Fruit fly (Drosophila melanogaster) whole organism, embryonic: ENCODE measurements around the gene neur.

ENCODE experiments used
- BtbVII ChIP-seq: fragments of 200-800 bp; sonication (Bioruptor generic); optimal IDR thresholded peaks from 3 replicates; lab custom pipeline; 2017; ENCODE audit warnings: missing biosample characterization, mild to moderate bottlenecking, missing genetic modification characterization
- CG10209 ChIP-seq: fragments of 200-800 bp; sonication (Bioruptor generic); optimal IDR thresholded peaks from 3 replicates; lab custom pipeline; 2017; ENCODE audit warnings: missing biosample characterization, mild to moderate bottlenecking, missing genetic modification characterization, missing genetic modification reagents
- CG10366 ChIP-seq: fragments of 200-800 bp; sonication (Bioruptor generic); IDR thresholded peaks from 2 replicates; pipeline ENCODE4 v1.3.6; 2022; ENCODE audit warnings: missing biosample characterization, missing genetic modification characterization
- CG10979 ChIP-seq: fragments of 200-800 bp; sonication (Bioruptor generic); optimal IDR thresholded peaks from 2 replicates; lab custom pipeline; 2018; ENCODE audit warnings: missing biosample characterization, mild to moderate bottlenecking, missing genetic modification characterization, moderate library complexity
- CG12219 ChIP-seq: fragments of 200-800 bp; sonication (Bioruptor generic); optimal IDR thresholded peaks from 3 replicates; lab custom pipeline; 2018; ENCODE audit warnings: missing biosample characterization, mild to moderate bottlenecking, missing genetic modification characterization
- CG13123 ChIP-seq: fragments of 200-800 bp; sonication (Bioruptor generic); optimal IDR thresholded peaks from 2 replicates; lab custom pipeline; 2016; ENCODE audit warnings: missing biosample characterization, missing genetic modification characterization
- CG13424 ChIP-seq: fragments of 200-800 bp; sonication (Bioruptor generic); optimal IDR thresholded peaks from 2 replicates; lab custom pipeline; 2019; ENCODE audit warnings: missing biosample characterization, mild to moderate bottlenecking, missing genetic modification characterization, moderate library complexity
- CG13775 ChIP-seq: fragments of 200-800 bp; sonication (Bioruptor generic); optimal IDR thresholded peaks from 3 replicates; lab custom pipeline; 2017; ENCODE audit warnings: missing biosample characterization, mild to moderate bottlenecking, missing genetic modification characterization
- CG14710 ChIP-seq: fragments of 200-800 bp; sonication (Bioruptor generic); optimal IDR thresholded peaks from 3 replicates; lab custom pipeline; 2019; ENCODE audit warnings: missing biosample characterization, mild to moderate bottlenecking, missing genetic modification characterization, moderate library complexity
- CG15696 ChIP-seq: fragments of 200-800 bp; sonication (Bioruptor generic); optimal IDR thresholded peaks from 2 replicates; lab custom pipeline; 2019; ENCODE audit warnings: missing biosample characterization, mild to moderate bottlenecking, missing genetic modification characterization, moderate library complexity
- CG16779 ChIP-seq: fragments of 200-800 bp; sonication (Bioruptor generic); IDR thresholded peaks from 2 replicates; pipeline ENCODE4 v1.3.6; 2022; ENCODE audit warnings: missing biosample characterization, missing genetic modification characterization
- CG17359 ChIP-seq: fragments of 200-800 bp; sonication (Bioruptor generic); optimal IDR thresholded peaks from 3 replicates; lab custom pipeline; 2018; ENCODE audit warnings: missing biosample characterization, mild to moderate bottlenecking, missing genetic modification characterization, moderate library complexity
- CG1792 ChIP-seq: fragments of 200-800 bp; sonication (Bioruptor generic); optimal IDR thresholded peaks from 2 replicates; lab custom pipeline; 2016; ENCODE audit warnings: missing biosample characterization, missing genetic modification characterization
- CG18599 ChIP-seq: fragments of 200-800 bp; sonication (Bioruptor generic); optimal IDR thresholded peaks from 3 replicates; lab custom pipeline; 2017; ENCODE audit warnings: missing biosample characterization, missing genetic modification characterization, mild to moderate bottlenecking, moderate library complexity, missing genetic modification reagents
- CG31388 ChIP-seq: fragments of 200-800 bp; sonication (Bioruptor generic); optimal IDR thresholded peaks from 2 replicates; lab custom pipeline; 2016; ENCODE audit warnings: missing biosample characterization, missing genetic modification characterization
- CG31441 ChIP-seq: fragments of 200-800 bp; sonication (Bioruptor generic); IDR thresholded peaks from 2 replicates; pipeline ENCODE4 v1.3.6; 2022; ENCODE audit warnings: missing biosample characterization, missing genetic modification characterization
- CG33557 ChIP-seq: fragments of 200-800 bp; sonication (Bioruptor generic); optimal IDR thresholded peaks from 2 replicates; lab custom pipeline; 2019; ENCODE audit warnings: missing biosample characterization, mild to moderate bottlenecking, missing genetic modification characterization, moderate library complexity
- CG3838 ChIP-seq: fragments of 200-800 bp; sonication (Bioruptor generic); optimal IDR thresholded peaks from 3 replicates; lab custom pipeline; 2016; ENCODE audit warnings: missing biosample characterization, missing genetic modification characterization
- CG4404 ChIP-seq: fragments of 200-800 bp; sonication (Bioruptor generic); IDR thresholded peaks from 2 replicates; pipeline ENCODE4 v1.3.6; 2022; ENCODE audit warnings: missing biosample characterization, missing genetic modification characterization
- CG4820 ChIP-seq: fragments of 200-800 bp; sonication (Bioruptor generic); optimal IDR thresholded peaks from 3 replicates; lab custom pipeline; 2016; ENCODE audit warnings: missing biosample characterization, missing genetic modification characterization
- CG5245 ChIP-seq: fragments of 200-800 bp; sonication (Bioruptor generic); optimal IDR thresholded peaks from 3 replicates; lab custom pipeline; 2016; ENCODE audit warnings: missing biosample characterization, missing genetic modification characterization
- CG7372 ChIP-seq: fragments of 200-800 bp; sonication (Bioruptor generic); IDR thresholded peaks from 2 replicates; pipeline ENCODE4 v1.3.6; 2022; ENCODE audit warnings: missing biosample characterization, missing genetic modification characterization
- CG8388 ChIP-seq: fragments of 200-800 bp; sonication (Bioruptor generic); optimal IDR thresholded peaks from 2 replicates; lab custom pipeline; 2019; ENCODE audit warnings: missing biosample characterization, mild to moderate bottlenecking, missing genetic modification characterization, moderate library complexity
- CG9215 ChIP-seq: fragments of 200-800 bp; sonication (Bioruptor generic); IDR thresholded peaks from 2 replicates; pipeline ENCODE4 v1.3.6; 2022; ENCODE audit warnings: missing biosample characterization, missing genetic modification characterization
- CTCF ChIP-seq: fragments of 200-800 bp; sonication (Bioruptor generic); optimal IDR thresholded peaks from 2 replicates; lab custom pipeline; 2017; ENCODE audit warnings: missing biosample characterization, mild to moderate bottlenecking, missing genetic modification characterization, moderate library complexity
- Ets97D ChIP-seq: fragments of 200-800 bp; sonication (Bioruptor generic); optimal IDR thresholded peaks from 3 replicates; lab custom pipeline; 2016; ENCODE audit warnings: missing biosample characterization, missing genetic modification characterization
- Fer1 ChIP-seq: fragments of 200-800 bp; sonication (Bioruptor generic); optimal IDR thresholded peaks from 2 replicates; lab custom pipeline; 2017; ENCODE audit warnings: missing biosample characterization, mild to moderate bottlenecking, missing genetic modification characterization
- H15 ChIP-seq: fragments of 200-800 bp; sonication (Bioruptor generic); IDR thresholded peaks from 3 replicates; pipeline ENCODE4 v1.3.6; 2022; ENCODE audit warnings: missing biosample characterization, missing genetic modification characterization
- Hr51 ChIP-seq, 2 experiments: fragments of 200-800 bp; sonication (Bioruptor generic); optimal IDR thresholded peaks; 2 replicates in 1 of 2; 3 replicates in 1 of 2; lab custom pipeline; 2016 to 2018; ENCODE audit warnings: missing biosample characterization in 2 of 2, missing genetic modification characterization in 2 of 2, mild to moderate bottlenecking in 1 of 2, moderate library complexity in 1 of 2
- Meics ChIP-seq: fragments of 200-800 bp; sonication (Bioruptor generic); optimal IDR thresholded peaks from 2 replicates; lab custom pipeline; 2017; ENCODE audit warnings: missing biosample characterization, mild to moderate bottlenecking, missing genetic modification characterization
- TFAM ChIP-seq: fragments of 200-800 bp; sonication (Bioruptor generic); optimal IDR thresholded peaks from 2 replicates; lab custom pipeline; 2017; ENCODE audit warnings: missing biosample characterization, missing genetic modification characterization, inconsistent platforms
- Xbp1 ChIP-seq: fragments of 200-800 bp; sonication (Bioruptor generic); optimal IDR thresholded peaks from 3 replicates; lab custom pipeline; 2016; ENCODE audit warnings: missing biosample characterization, mild to moderate bottlenecking, missing genetic modification characterization
- cato ChIP-seq: fragments of 200-800 bp; sonication (Bioruptor generic); optimal IDR thresholded peaks from 2 replicates; lab custom pipeline; 2016; ENCODE audit warnings: missing biosample characterization, missing genetic modification characterization, borderline replicate concordance
- cg ChIP-seq: fragments of 200-800 bp; sonication (Bioruptor generic); optimal IDR thresholded peaks from 3 replicates; lab custom pipeline; 2019; ENCODE audit warnings: missing biosample characterization, mild to moderate bottlenecking, missing genetic modification characterization, moderate library complexity
- dmrt11E ChIP-seq: fragments of 200-800 bp; sonication (Bioruptor generic); optimal IDR thresholded peaks from 3 replicates; lab custom pipeline; 2018; ENCODE audit warnings: missing biosample characterization, mild to moderate bottlenecking, missing genetic modification characterization, moderate library complexity
- exex ChIP-seq: fragments of 200-800 bp; sonication (Bioruptor generic); optimal IDR thresholded peaks from 4 replicates; lab custom pipeline; 2018; ENCODE audit warnings: missing biosample characterization, mild to moderate bottlenecking, missing genetic modification characterization, moderate library complexity
- fd3F ChIP-seq: fragments of 200-800 bp; sonication (Bioruptor generic); optimal IDR thresholded peaks from 2 replicates; lab custom pipeline; 2018; ENCODE audit warnings: missing biosample characterization, mild to moderate bottlenecking, missing genetic modification characterization, moderate library complexity
- ind ChIP-seq: fragments of 200-800 bp; sonication (Bioruptor generic); optimal IDR thresholded peaks from 3 replicates; lab custom pipeline; 2016; ENCODE audit warnings: missing biosample characterization, missing genetic modification characterization
- lola ChIP-seq, 3 experiments: fragments of >200 bp in 2 of 3; fragments of 200-800 bp in 1 of 3; sonication (Bioruptor generic) in 1 of 3; optimal IDR thresholded peaks; 2 replicates each; lab custom pipeline; 2017 to 2019; ENCODE audit warnings: missing biosample characterization in 3 of 3, missing genetic modification characterization in 3 of 3, mild to moderate bottlenecking in 1 of 3, moderate library complexity in 1 of 3
- nerfin-1 ChIP-seq: fragments of 200-800 bp; sonication (Bioruptor generic); optimal IDR thresholded peaks from 3 replicates; lab custom pipeline; 2019; ENCODE audit warnings: missing biosample characterization, mild to moderate bottlenecking, missing genetic modification characterization, moderate library complexity
- nom ChIP-seq: fragments of 200-800 bp; sonication (Bioruptor generic); optimal IDR thresholded peaks from 2 replicates; lab custom pipeline; 2017; ENCODE audit warnings: missing biosample characterization, missing genetic modification characterization, mild to moderate bottlenecking, moderate library complexity, missing genetic modification reagents
- pnt ChIP-seq: fragments of 200-800 bp; sonication (Bioruptor generic); optimal IDR thresholded peaks from 3 replicates; lab custom pipeline; 2016; ENCODE audit warnings: missing biosample characterization, missing genetic modification characterization
- salm ChIP-seq: fragments of 200-800 bp; sonication (Bioruptor generic); optimal IDR thresholded peaks from 2 replicates; lab custom pipeline; 2018; ENCODE audit warnings: missing biosample characterization, mild to moderate bottlenecking, missing genetic modification characterization
- scrt ChIP-seq: fragments of 200-800 bp; sonication (Bioruptor generic); optimal IDR thresholded peaks from 2 replicates; lab custom pipeline; 2018; ENCODE audit warnings: missing biosample characterization, mild to moderate bottlenecking, missing genetic modification characterization, moderate library complexity
- sd ChIP-seq: fragments of 200-800 bp; sonication (Bioruptor generic); optimal IDR thresholded peaks from 3 replicates; lab custom pipeline; 2018; ENCODE audit warnings: missing biosample characterization, mild to moderate bottlenecking, missing genetic modification characterization, moderate library complexity
- seq ChIP-seq: fragments of 200-800 bp; sonication (Bioruptor generic); IDR thresholded peaks from 2 replicates; pipeline ENCODE4 v1.3.6; 2022; ENCODE audit warnings: missing biosample characterization, missing genetic modification characterization
- so ChIP-seq: fragments of 200-800 bp; sonication (Bioruptor generic); IDR thresholded peaks from 3 replicates; pipeline ENCODE4 v1.3.6; 2022; ENCODE audit warnings: missing biosample characterization, missing genetic modification characterization
- sob ChIP-seq: fragments of 200-800 bp; sonication (Bioruptor generic); IDR thresholded peaks from 2 replicates; pipeline ENCODE4 v1.3.6; 2022; ENCODE audit warnings: missing biosample characterization, missing genetic modification characterization
- twi ChIP-seq: fragments of 200-800 bp; optimal IDR thresholded peaks from 2 replicates; lab custom pipeline; 2019; ENCODE audit warnings: missing biosample characterization, mild to moderate bottlenecking, missing genetic modification characterization, moderate library complexity

neur gene

dm6 chr3R:9054442-9055118 lies 15.3 kb upstream of the neur start (continued):
- peak; percentile 4 for TF ChIP-seq nerfin-1 (tag; lab: Kevin White, UChicago)
- no peak for TF ChIP-seq so
- TF ChIP-seq CG5245 (GFP tag; lab: Kevin White, UChicago) = peak; percentile 43
- TF ChIP-seq CG15696 (tag; lab: Kevin White, UChicago) = peak; percentile 24
- peak; percentile 53 for TF ChIP-seq CG8388
- TF ChIP-seq CG31388 (GFP tag; lab: Kevin White, UChicago) = peak; percentile 30
- peak; percentile 84 for TF ChIP-seq CG17359 (tag; lab: Kevin White, UChicago)
- no peak for TF ChIP-seq CG9215 (GFP tag; lab: Robert Waterston, UW)
- peak; percentile 12 for TF ChIP-seq exex (tag; lab: Kevin White, UChicago)
- no peak for TF ChIP-seq CG10366 (GFP tag; lab: Robert Waterston, UW)
- TF ChIP-seq fd3F = peak; percentile 70
- peak; percentile 6 for TF ChIP-seq TFAM (GFP tag; lab: Kevin White, UChicago)
- peak; percentile 54 for TF ChIP-seq CG4820 (GFP tag; lab: Kevin White, UChicago)
- TF ChIP-seq CG16779 (GFP tag; lab: Robert Waterston, UW) = no peak
- TF ChIP-seq CG4404 = no peak
- no peak for TF ChIP-seq seq (GFP tag; lab: Robert Waterston, UW)
- TF ChIP-seq scrt = peak; percentile 65
- peak; percentile 61 for TF ChIP-seq CG12219 (GFP tag; lab: Kevin White, UChicago)
- peak; percentile 0 for TF ChIP-seq nom
- peak; percentile 56 for TF ChIP-seq dmrt11E (tag; lab: Kevin White, UChicago)
- peak; percentile 87 for TF ChIP-seq cg
- TF ChIP-seq sob (GFP tag; lab: Robert Waterston, UW) = no peak
- TF ChIP-seq CG31441 = no peak
- TF ChIP-seq CG13123 (GFP tag; lab: Kevin White, UChicago) = peak; percentile 11
- no peak for TF ChIP-seq twi (tag; lab: Kevin White, UChicago)
- TF ChIP-seq CG33557 (GFP tag; lab: Kevin White, UChicago) = no peak
- peak; percentile 67 for TF ChIP-seq sd

dm6 chr3R:9053850-9054441 lies 14.7 kb upstream of the neur start:
- TF ChIP-seq lola (GFP tag; optimal IDR thresholded peaks at IDR 0.05; lab: Kevin White, UChicago) (peak in 1 of 3 experiments; percentile 26), Ets97D (GFP tag; lab: Kevin White, UChicago) (peak; percentile 10), Fer1 (GFP tag; lab: Kevin White, UChicago) (peak; percentile 38), pnt (GFP tag; lab: Kevin White, UChicago) (peak; percentile 1), CG10979 (peak; percentile 28), CG1792 (GFP tag; lab: Kevin White, UChicago) (peak; percentile 1), salm (tag; lab: Kevin White, UChicago) (no peak), CG13424 (tag; lab: Kevin White, UChicago) (peak; percentile 70), CG10209 (peak; percentile 52), cato (GFP tag; lab: Kevin White, UChicago) (no peak), Xbp1 (GFP tag; lab: Kevin White, UChicago) (peak; percentile 28), H15 (no peak), ind (peak; percentile 66), CG13775 (GFP tag; lab: Kevin White, UChicago) (peak; percentile 53), CG14710 (tag; lab: Kevin White, UChicago) (peak; percentile 6), CTCF (GFP tag; lab: Kevin White, UChicago) (no peak), BtbVII (peak; percentile 57), CG7372 (no peak), CG18599 (GFP tag; lab: Kevin White, UChicago) (peak; percentile 59), Meics (GFP tag; lab: Kevin White, UChicago) (peak; percentile 66), CG3838 (no peak), CG17359 (tag; lab: Kevin White, UChicago) (peak; percentile 28), Hr51 (GFP tag; optimal IDR thresholded peaks at IDR 0.05; lab: Kevin White, UChicago) (peak in 1 of 2 experiments; percentile 54)
